Fruit fly (Drosophila melanogaster): ENCODE results near the gene Abcd3.

DNA sequence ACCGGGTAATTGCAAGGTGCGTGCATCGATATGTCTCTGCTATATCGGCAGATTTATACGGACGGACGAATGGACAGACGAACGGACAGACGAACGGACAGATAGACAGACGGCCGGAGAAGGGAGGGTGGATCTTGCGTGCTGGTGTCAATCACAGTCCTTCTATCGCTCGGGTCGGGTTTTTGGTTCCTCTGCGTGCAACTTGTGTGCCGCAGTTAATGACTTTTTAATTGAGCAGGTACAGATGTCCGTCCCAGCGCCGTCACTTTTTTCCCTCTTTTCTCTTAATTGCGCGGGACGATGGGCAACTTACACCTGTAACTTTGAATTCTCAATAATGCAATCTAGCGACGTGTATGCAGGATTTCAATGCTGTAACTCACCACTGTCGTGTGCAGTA lies 36.3 kb downstream of the Abcd3 start:
- TF ChIP-seq sna (GFP tag; IDR thresholded peaks at IDR 0.05; ENCODE audit: partially characterized antibody) (no peak), BEAF-32 (GFP tag; optimal IDR thresholded peaks at IDR 0.05) (no peak), zfh1 (GFP tag; IDR thresholded peaks at IDR 0.05) (no peak), vfl (GFP tag; optimal IDR thresholded peaks at IDR 0.05) (no peak), aop (GFP tag; IDR thresholded peaks at IDR 0.05) (no peak), CG2116 (GFP tag; optimal IDR thresholded peaks at IDR 0.05) (no peak), bsh (GFP tag; optimal IDR thresholded peaks at IDR 0.05) (no peak)
